Worm (Caenorhabditis elegans) whole organism, mixed stage, embryonic: ENCODE measurements around the gene W03B1.9.
A peak's percentile ranks its signal among the peaks of the same experiment; 100 is the strongest.

Experiments
- blmp-1 ChIP-seq: fragments of 150-350 bp; optimal IDR thresholded peaks from 2 replicates; lab custom pipeline; 2014; ENCODE audit warnings: missing biosample characterization, missing genetic modification characterization
- ces-1 ChIP-seq: fragments of 150-350 bp; optimal IDR thresholded peaks from 2 replicates; lab custom pipeline; 2014; ENCODE audit warnings: missing biosample characterization, missing genetic modification reagents, missing genetic modification characterization
- drap-1 ChIP-seq: fragments of 200-800 bp; sonication (Bioruptor generic); optimal IDR thresholded peaks from 3 replicates; lab custom pipeline; 2018; ENCODE audit warnings: mild to moderate bottlenecking, missing genetic modification characterization, missing compliant biosample characterization
- elt-3 ChIP-seq: fragments of 150-350 bp; optimal IDR thresholded peaks from 2 replicates; lab custom pipeline; 2014; ENCODE audit warnings: missing biosample characterization, missing genetic modification characterization
- hlh-1 ChIP-seq: fragments of 150-350 bp; optimal IDR thresholded peaks from 2 replicates; lab custom pipeline; 2014; ENCODE audit warnings: missing biosample characterization, missing genetic modification reagents, missing genetic modification characterization
- lin-13 ChIP-seq: fragments of 150-350 bp; optimal IDR thresholded peaks from 2 replicates; lab custom pipeline; 2014; ENCODE audit warnings: missing biosample characterization, missing genetic modification characterization
- mab-5 ChIP-seq: fragments of 150-350 bp; optimal IDR thresholded peaks from 2 replicates; lab custom pipeline; 2014; ENCODE audit warnings: missing biosample characterization, missing genetic modification characterization
- mls-2 ChIP-seq: sonication (generic microtip); optimal IDR thresholded peaks from 2 replicates; lab custom pipeline; 2016; ENCODE audit warnings: mild to moderate bottlenecking, missing genetic modification characterization, moderate library complexity, missing compliant biosample characterization
- nhr-237 ChIP-seq: fragments of 150-350 bp; optimal IDR thresholded peaks from 2 replicates; lab custom pipeline; 2014; ENCODE audit warnings: missing biosample characterization, missing genetic modification characterization
- snpc-4 ChIP-seq: fragments of 150-350 bp; optimal IDR thresholded peaks from 2 replicates; lab custom pipeline; 2014; ENCODE audit warnings: missing biosample characterization, missing genetic modification characterization
- sptf-1 ChIP-seq: sonication (generic microtip); optimal IDR thresholded peaks from 2 replicates; lab custom pipeline; 2017; ENCODE audit warnings: mild to moderate bottlenecking, missing genetic modification characterization, moderate library complexity, missing compliant biosample characterization
- unc-62 ChIP-seq: fragments of 150-350 bp; optimal IDR thresholded peaks from 2 replicates; lab custom pipeline; 2014; ENCODE audit warnings: missing biosample characterization, missing genetic modification reagents, missing genetic modification characterization

DNA sequence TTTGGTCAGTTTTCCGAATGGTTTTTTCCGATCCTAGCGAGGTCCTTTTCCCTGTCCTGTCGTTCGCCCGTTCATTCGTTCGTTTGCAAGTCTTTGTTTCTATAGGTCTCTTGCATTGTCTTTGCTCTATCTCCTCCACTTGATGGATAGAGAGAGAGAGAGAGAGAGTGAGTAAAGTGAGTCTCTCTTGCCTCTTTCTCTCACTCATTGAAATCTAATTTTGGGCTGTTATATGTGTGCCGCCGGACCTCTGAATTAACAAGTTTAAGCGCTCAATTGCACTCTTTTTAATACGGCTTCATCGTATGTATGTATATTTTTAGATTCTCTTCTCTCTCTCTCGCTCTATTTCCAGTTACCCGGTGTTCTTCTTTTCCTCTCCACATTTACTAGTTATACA, 47.1 kb upstream of the W03B1.9 start:
- TF ChIP-seq lin-13 (tag; lab: Kevin White, UChicago) (no peak), sptf-1 (tag; lab: Kevin White, UChicago) (no peak), blmp-1 (no peak), mab-5 (no peak), nhr-237 (tag; lab: Kevin White, UChicago) (no peak), hlh-1 (tag; lab: Kevin White, UChicago) (no peak), unc-62 (GFP tag; lab: Kevin White, UChicago) (no peak), mls-2 (tag; lab: Kevin White, UChicago) (no peak), elt-3 (no peak), snpc-4 (tag; lab: Kevin White, UChicago) (no peak), drap-1 (GFP tag; lab: Kevin White, UChicago) (no peak), ces-1 (peak; percentile 99)
